Worm (Caenorhabditis elegans): Measurements from ENCODE around the gene Y62E10A.20.

DNA sequence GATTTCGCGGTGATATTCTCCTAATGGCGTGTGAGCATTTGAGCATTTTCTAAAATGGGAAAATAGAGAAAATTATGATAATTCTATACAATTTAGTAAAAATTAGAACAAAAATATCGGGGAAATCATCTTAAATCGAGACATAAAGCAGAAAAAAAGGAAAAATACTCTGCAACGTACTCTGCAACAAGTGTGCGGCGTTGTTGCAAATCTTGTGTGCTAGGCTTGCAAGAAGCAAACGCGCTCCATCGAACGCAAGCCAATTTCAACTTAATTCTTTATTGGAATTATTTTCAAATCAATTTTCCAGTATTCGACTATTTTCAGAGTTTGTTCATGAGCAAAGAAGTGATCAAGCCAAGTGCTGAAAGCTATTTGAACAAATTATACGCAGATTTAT lies at the start of gene Y62E10A.20, which contains the start of the genes Y62E10A.23 and mdt-9:
- TF ChIP-seq madf-8 (GFP tag; conservative IDR thresholded peaks at IDR 0.05) (no peak), madf-10 (tag; optimal IDR thresholded peaks at IDR 0.05) (no peak)

All from whole organism, young adult.